Fruit fly (Drosophila melanogaster) whole organism, wandering third instar larva: ENCODE measurements around the gene Notum.

Experiments used
- Hr78 ChIP-seq: fragments of >200 bp; optimal IDR thresholded peaks from 2 replicates; lab custom pipeline; 2017; ENCODE audit warnings: missing biosample characterization, missing genetic modification characterization
- N ChIP-seq: fragments of >200 bp; optimal IDR thresholded peaks from 2 replicates; lab custom pipeline; 2018; ENCODE audit warnings: missing biosample characterization, missing external identifiers, missing genetic modification characterization
- dl ChIP-seq, 2 experiments: fragments of 175-275, 200-275 bp in 1 of 2; fragments of 200-275 bp in 1 of 2; sonication (Bioruptor generic); optimal IDR thresholded peaks; lab custom pipeline; 2018; ENCODE audit warnings: mild to moderate bottlenecking in 2 of 2, missing biosample characterization in 2 of 2, missing genetic modification characterization in 2 of 2, moderate library complexity in 2 of 2; ENCODE audit not compliant: partially characterized antibody in 2 of 2, insufficient read depth in 1 of 2

- no peak for TF ChIP-seq Hr78 (GFP tag; lab: Kevin White, UChicago)
- TF ChIP-seq N = no peak
- TF ChIP-seq dl (GFP tag; optimal IDR thresholded peaks at IDR 0.05; lab: Kevin White, UChicago; ENCODE audit: insufficient read depth in 1 of 2, partially characterized antibody in 2 of 2) = no peak
Observed at dm6 chr3L:16019144-16020006, 3.9 kb upstream of the Notum start.
